Fruit fly (Drosophila melanogaster): ENCODE results near the gene S6k.

S6k gene

dm6 chr3L:5856081-5856826, 45.5 kb upstream of the S6k start:
- TF ChIP-seq ftz-f1 (GFP tag; optimal IDR thresholded peaks at IDR 0.05) (no peak), D (optimal IDR thresholded peaks at IDR 0.05) (peak; percentile 94), D (GFP tag; optimal IDR thresholded peaks at IDR 0.05) (no peak), CrebB (tag; optimal IDR thresholded peaks at IDR 0.05) (no peak), CG10654 (GFP tag; optimal IDR thresholded peaks at IDR 0.05) (no peak), ac (GFP tag; optimal IDR thresholded peaks at IDR 0.05) (peak; percentile 33), tin (GFP tag; optimal IDR thresholded peaks at IDR 0.05) (no peak), CG6654 (GFP tag; optimal IDR thresholded peaks at IDR 0.05) (no peak), zen (tag; optimal IDR thresholded peaks at IDR 0.05) (peak; percentile 96), Hey (tag; optimal IDR thresholded peaks at IDR 0.05) (no peak), crc (GFP tag; optimal IDR thresholded peaks at IDR 0.05) (no peak), Adf1 (GFP tag; IDR thresholded peaks at IDR 0.05) (no peak), CG1832 (GFP tag; optimal IDR thresholded peaks at IDR 0.05) (no peak), CG6689 (GFP tag; IDR thresholded peaks at IDR 0.05) (no peak), CG7745 (tag; optimal IDR thresholded peaks at IDR 0.05) (no peak), hth (optimal IDR thresholded peaks at IDR 0.05) (peak; percentile 78), CG7963 (GFP tag; IDR thresholded peaks at IDR 0.05; ENCODE audit: partially characterized antibody) (no peak), sens (GFP tag) (peak; percentile 57), CG13424 (tag; optimal IDR thresholded peaks at IDR 0.05) (no peak), D19B (GFP tag; optimal IDR thresholded peaks at IDR 0.05) (no peak), CG3163 (GFP tag; optimal IDR thresholded peaks at IDR 0.05) (no peak), Opbp (GFP tag; IDR thresholded peaks at IDR 0.05; ENCODE audit: partially characterized antibody) (no peak), Oli (tag; optimal IDR thresholded peaks at IDR 0.05) (no peak), H15 (GFP tag; IDR thresholded peaks at IDR 0.05) (no peak), Max (GFP tag; optimal IDR thresholded peaks at IDR 0.05) (no peak), CG6854 (GFP tag; optimal IDR thresholded peaks at IDR 0.05) (no peak), Gsc (GFP tag; IDR thresholded peaks at IDR 0.05) (no peak), CG8359 (GFP tag; optimal IDR thresholded peaks at IDR 0.05; ENCODE audit: borderline replicate concordance) (no peak), CG2199 (GFP tag; IDR thresholded peaks at IDR 0.05) (no peak), Kr (GFP tag; optimal IDR thresholded peaks at IDR 0.05) (peak; percentile 60), NC2α (GFP tag; optimal IDR thresholded peaks at IDR 0.05) (no peak), klu (GFP tag; IDR thresholded peaks at IDR 0.05) (no peak), Nf-YB (GFP tag; optimal IDR thresholded peaks at IDR 0.05) (no peak), CG15269 (tag; optimal IDR thresholded peaks at IDR 0.05) (no peak), sr (GFP tag; IDR thresholded peaks at IDR 0.05) (no peak), slbo (GFP tag; IDR thresholded peaks at IDR 0.05) (no peak), psq (GFP tag; optimal IDR thresholded peaks at IDR 0.05) (no peak), danr (GFP tag; IDR thresholded peaks at IDR 0.05) (no peak), Mrtf (GFP tag; IDR thresholded peaks at IDR 0.05) (no peak), gt (GFP tag; IDR thresholded peaks at IDR 0.05) (no peak), cg (GFP tag; optimal IDR thresholded peaks at IDR 0.05) (no peak), Trl (optimal IDR thresholded peaks at IDR 0.05) (no peak), Trl (GFP tag; optimal IDR thresholded peaks at IDR 0.05) (no peak), Neu2 (GFP tag; optimal IDR thresholded peaks at IDR 0.05; ENCODE audit: borderline replicate concordance) (no peak), CG3995 (GFP tag; optimal IDR thresholded peaks at IDR 0.05) (no peak), CG8281 (tag; optimal IDR thresholded peaks at IDR 0.05) (no peak), E2f2 (GFP tag; IDR thresholded peaks at IDR 0.05) (no peak)

Data from whole organism, embryonic.